Worm (Caenorhabditis elegans) whole organism, late embryonic: ENCODE data around the gene T28A11.25.

Source experiments
- C08G9.2 ChIP-seq: sonication (generic microtip); optimal IDR thresholded peaks from 2 replicates; lab custom pipeline; 2016; ENCODE audit warnings: mild to moderate bottlenecking, missing genetic modification characterization, moderate library complexity, missing compliant biosample characterization
- C38D4.7 ChIP-seq: fragments of 200-800 bp; sonication (Bioruptor generic); optimal IDR thresholded peaks from 2 replicates; lab custom pipeline; 2018; ENCODE audit warnings: mild to moderate bottlenecking, missing genetic modification characterization, moderate library complexity, missing compliant biosample characterization
- F13H6.1 ChIP-seq: sonication (generic microtip); optimal IDR thresholded peaks from 2 replicates; lab custom pipeline; 2016; ENCODE audit warnings: missing genetic modification characterization, missing compliant biosample characterization
- K09A11.1 ChIP-seq: sonication (generic microtip); optimal IDR thresholded peaks from 2 replicates; lab custom pipeline; 2017; ENCODE audit warnings: antibody characterized with exemption, mild to moderate bottlenecking, missing genetic modification characterization, missing compliant biosample characterization; ENCODE audit not compliant: insufficient read depth
- T23F11.4 ChIP-seq: fragments of 200-800 bp; sonication (Bioruptor generic); optimal IDR thresholded peaks from 2 replicates; lab custom pipeline; 2018; ENCODE audit warnings: mild to moderate bottlenecking, missing genetic modification characterization, missing compliant biosample characterization
- Y22D7AL.16 ChIP-seq: sonication (generic microtip); optimal IDR thresholded peaks from 2 replicates; lab custom pipeline; 2016; ENCODE audit warnings: missing genetic modification characterization, missing compliant biosample characterization
- ahr-1 ChIP-seq: sonication (generic microtip); optimal IDR thresholded peaks from 2 replicates; lab custom pipeline; 2016; ENCODE audit warnings: missing genetic modification characterization, missing compliant biosample characterization
- ceh-18 ChIP-seq: sonication (generic microtip); optimal IDR thresholded peaks from 2 replicates; lab custom pipeline; 2016; ENCODE audit warnings: missing genetic modification characterization, missing compliant biosample characterization
- ceh-19 ChIP-seq: fragments of 200-800 bp; sonication (Bioruptor generic); optimal IDR thresholded peaks from 2 replicates; lab custom pipeline; 2018; ENCODE audit warnings: mild to moderate bottlenecking, missing genetic modification characterization, missing compliant biosample characterization
- ceh-2 ChIP-seq: sonication (generic microtip); optimal IDR thresholded peaks from 2 replicates; lab custom pipeline; 2016; ENCODE audit warnings: missing genotype, missing genetic modification characterization, missing compliant biosample characterization
- ceh-30 ChIP-seq: fragments of 150-350 bp; optimal IDR thresholded peaks from 2 replicates; lab custom pipeline; 2014; ENCODE audit warnings: missing biosample characterization, missing genetic modification characterization
- ceh-31 ChIP-seq: sonication (generic microtip); optimal IDR thresholded peaks from 2 replicates; lab custom pipeline; 2016; ENCODE audit warnings: missing genetic modification characterization, missing compliant biosample characterization
- ceh-45 ChIP-seq: fragments of 200-800 bp; sonication (Bioruptor generic); IDR thresholded peaks from 2 replicates; pipeline ENCODE4 v1.3.6; 2022; ENCODE audit warnings: missing genetic modification reagents, missing genetic modification characterization, missing compliant biosample characterization
- che-1 ChIP-seq: sonication (generic microtip); optimal IDR thresholded peaks from 2 replicates; lab custom pipeline; 2016; ENCODE audit warnings: mild to moderate bottlenecking, missing genetic modification characterization, missing compliant biosample characterization
- elt-2 ChIP-seq: sonication (generic microtip); optimal IDR thresholded peaks from 2 replicates; lab custom pipeline; 2016; ENCODE audit warnings: missing genetic modification reagents, missing genetic modification characterization, missing compliant biosample characterization
- fax-1 ChIP-seq: sonication (generic microtip); optimal IDR thresholded peaks from 2 replicates; lab custom pipeline; 2016; ENCODE audit warnings: missing genotype, missing genetic modification characterization, missing compliant biosample characterization
- gmeb-2 ChIP-seq: sonication (generic microtip); optimal IDR thresholded peaks from 2 replicates; lab custom pipeline; 2016; ENCODE audit warnings: missing genetic modification characterization, inconsistent platforms, missing compliant biosample characterization
- hlh-13 ChIP-seq: fragments of 200-800 bp; sonication (Bioruptor generic); optimal IDR thresholded peaks from 2 replicates; lab custom pipeline; 2018; ENCODE audit warnings: mild to moderate bottlenecking, missing genetic modification characterization, missing compliant biosample characterization
- hlh-30 ChIP-seq: sonication (generic microtip); optimal IDR thresholded peaks from 2 replicates; lab custom pipeline; 2017; ENCODE audit warnings: antibody characterized with exemption, missing genetic modification characterization, missing compliant biosample characterization; ENCODE audit not compliant: insufficient read depth
- hlh-6 ChIP-seq: sonication (generic microtip); optimal IDR thresholded peaks from 2 replicates; lab custom pipeline; 2016; ENCODE audit warnings: missing genotype, missing genetic modification characterization, missing compliant biosample characterization
- hlh-8 ChIP-seq: sonication (generic microtip); optimal IDR thresholded peaks from 2 replicates; lab custom pipeline; 2016; ENCODE audit warnings: missing genotype, missing genetic modification characterization, missing compliant biosample characterization
- mec-3 ChIP-seq: sonication (generic microtip); optimal IDR thresholded peaks from 2 replicates; lab custom pipeline; 2016; ENCODE audit warnings: borderline replicate concordance, missing genetic modification characterization, missing compliant biosample characterization
- nfya-1 ChIP-seq: sonication (generic microtip); optimal IDR thresholded peaks from 2 replicates; lab custom pipeline; 2017; ENCODE audit warnings: missing genetic modification characterization, mild to moderate bottlenecking, missing compliant biosample characterization, antibody characterized with exemption, moderate library complexity
- nhr-11 ChIP-seq: fragments of 150-350 bp; optimal IDR thresholded peaks from 2 replicates; lab custom pipeline; 2014; ENCODE audit warnings: missing biosample characterization, missing genetic modification characterization
- npax-4 ChIP-seq: sonication (generic microtip); optimal IDR thresholded peaks from 2 replicates; lab custom pipeline; 2016; ENCODE audit warnings: missing genetic modification characterization, missing compliant biosample characterization
- odd-2 ChIP-seq: sonication (generic microtip); optimal IDR thresholded peaks from 2 replicates; lab custom pipeline; 2017; ENCODE audit warnings: antibody characterized with exemption, mild to moderate bottlenecking, missing genetic modification characterization, missing compliant biosample characterization
- pag-3 ChIP-seq: sonication (generic microtip); optimal IDR thresholded peaks from 2 replicates; lab custom pipeline; 2016; ENCODE audit warnings: missing compliant biosample characterization, missing genetic modification characterization, borderline replicate concordance
- pat-9 ChIP-seq: fragments of 200-800 bp; sonication (Bioruptor generic); optimal IDR thresholded peaks from 2 replicates; lab custom pipeline; 2018; ENCODE audit warnings: mild to moderate bottlenecking, missing genetic modification characterization, moderate library complexity, missing compliant biosample characterization
- pax-1 ChIP-seq: fragments of 150-350 bp; optimal IDR thresholded peaks from 2 replicates; lab custom pipeline; 2014; ENCODE audit warnings: missing biosample characterization, missing genetic modification characterization
- pha-2 ChIP-seq: sonication (generic microtip); optimal IDR thresholded peaks from 2 replicates; lab custom pipeline; 2017; ENCODE audit warnings: mild to moderate bottlenecking, missing genetic modification characterization, missing compliant biosample characterization
- pha-4 ChIP-seq: fragments of 150-350 bp; optimal IDR thresholded peaks from 2 replicates; lab custom pipeline; 2018; ENCODE audit warnings: missing biosample characterization, missing genetic modification reagents, missing genetic modification characterization
- pqm-1 ChIP-seq: sonication (generic microtip); optimal IDR thresholded peaks from 2 replicates; lab custom pipeline; 2016; ENCODE audit warnings: missing genetic modification characterization, missing compliant biosample characterization
- sox-2 ChIP-seq: fragments of 200-800 bp; sonication (Bioruptor generic); IDR thresholded peaks from 2 replicates; pipeline ENCODE4 v1.3.6; 2022; ENCODE audit warnings: missing genetic modification reagents, missing genetic modification characterization, missing compliant biosample characterization
- sox-4 ChIP-seq: sonication (generic microtip); optimal IDR thresholded peaks from 2 replicates; lab custom pipeline; 2017; ENCODE audit warnings: mild to moderate bottlenecking, missing genetic modification characterization, inconsistent platforms, missing compliant biosample characterization
- syd-9 ChIP-seq: sonication (generic microtip); optimal IDR thresholded peaks from 2 replicates; lab custom pipeline; 2016; ENCODE audit warnings: mild to moderate bottlenecking, missing genetic modification characterization, moderate library complexity, missing compliant biosample characterization
- tbx-7 ChIP-seq: sonication (generic microtip); optimal IDR thresholded peaks from 2 replicates; lab custom pipeline; 2016; ENCODE audit warnings: missing genotype, missing genetic modification characterization, missing compliant biosample characterization
- ttx-3 ChIP-seq: sonication (generic microtip); optimal IDR thresholded peaks from 2 replicates; lab custom pipeline; 2016; ENCODE audit warnings: missing genetic modification reagents, missing genetic modification characterization, missing compliant biosample characterization
- unc-3 ChIP-seq, 2 experiments: fragments of 200-800 bp in 1 of 2; sonication (Bioruptor generic) in 1 of 2; sonication (generic microtip) in 1 of 2; conservative IDR thresholded peaks in 1 of 2; optimal IDR thresholded peaks in 1 of 2; 2 replicates each; pipeline versions ENCODE4 v1.3.6 to Lab custom; 2016 to 2022; ENCODE audit warnings: missing compliant biosample characterization in 2 of 2, missing genetic modification characterization in 2 of 2, missing genetic modification reagents in 1 of 2
- zip-5 ChIP-seq: sonication (generic microtip); optimal IDR thresholded peaks from 2 replicates; lab custom pipeline; 2016; ENCODE audit warnings: missing genetic modification characterization, missing compliant biosample characterization
- ztf-16 ChIP-seq: sonication (generic microtip); optimal IDR thresholded peaks from 2 replicates; lab custom pipeline; 2017; ENCODE audit warnings: missing genetic modification characterization, missing compliant biosample characterization

T28A11.25 gene

ce11 chrV:3281523-3281922, at the start of gene T28A11.25:
Gene T28A11.25, plus strand, starts transcription at chrV:3281823.
- no peak for TF ChIP-seq mec-3 (tag; lab: Kevin White, UChicago)
- no peak for TF ChIP-seq zip-5 (tag; lab: Kevin White, UChicago)
- TF ChIP-seq ztf-16 (tag; lab: Kevin White, UChicago): no peak
- TF ChIP-seq ahr-1 (tag; lab: Kevin White, UChicago): no peak
- no peak for TF ChIP-seq T23F11.4 (GFP tag; lab: Kevin White, UChicago)
- no peak for TF ChIP-seq pax-1 (tag; lab: Kevin White, UChicago)
- TF ChIP-seq che-1 (tag; lab: Kevin White, UChicago): no peak
- no peak for TF ChIP-seq pha-2 (tag; lab: Kevin White, UChicago)
- TF ChIP-seq sox-4 (tag; lab: Kevin White, UChicago): no peak
- no peak for TF ChIP-seq elt-2
- TF ChIP-seq nhr-11: no peak
- TF ChIP-seq ceh-18 (tag; lab: Kevin White, UChicago): no peak
- no peak for TF ChIP-seq nfya-1 (tag; lab: Kevin White, UChicago)
- no peak for TF ChIP-seq sox-2 (GFP tag; lab: Robert Waterston, UW)
- TF ChIP-seq hlh-6 (tag; lab: Kevin White, UChicago): no peak

ce11 chrV:3234887-3235286, 46.7 kb upstream of the T28A11.25 start, which contains the start of gene K08D9.6:
Gene K08D9.6, minus strand, starts transcription at chrV:3234987.
- TF ChIP-seq ceh-31: no peak
- TF ChIP-seq ceh-30 (tag; lab: Kevin White, UChicago): no peak
- no peak for TF ChIP-seq C38D4.7 (GFP tag; lab: Kevin White, UChicago)

- TF ChIP-seq pqm-1 (tag; lab: Kevin White, UChicago): no peak
- TF ChIP-seq K09A11.1 (tag; lab: Kevin White, UChicago): no peak
- no peak for TF ChIP-seq F13H6.1 (tag; lab: Kevin White, UChicago)
- TF ChIP-seq ztf-16 (tag; lab: Kevin White, UChicago): no peak
- no peak for TF ChIP-seq npax-4 (tag; lab: Kevin White, UChicago)
- TF ChIP-seq sox-2 (GFP tag; lab: Robert Waterston, UW): no peak
- TF ChIP-seq hlh-8 (tag; lab: Kevin White, UChicago): no peak
- TF ChIP-seq ceh-19 (GFP tag; lab: Kevin White, UChicago): no peak
- no peak for TF ChIP-seq elt-2
- TF ChIP-seq Y22D7AL.16 (tag; lab: Kevin White, UChicago): no peak
- TF ChIP-seq, all 69 proteins: peak for 0
Observed at ce11 chrV:3236610-3237009, 45.0 kb upstream of the T28A11.25 start, which contains the start of the genes K08D9.9 and str-16. Gene K08D9.9, minus strand, starts transcription at chrV:3236710. Gene str-16, plus strand, starts transcription at chrV:3236875.

ce11 chrV:3241175-3241574, 40.4 kb upstream of the T28A11.25 start, which contains the start of gene srj-11:
Gene srj-11, plus strand, starts transcription at chrV:3241424.
- TF ChIP-seq gmeb-2 (tag; lab: Kevin White, UChicago): no peak
- no peak for TF ChIP-seq ceh-45 (GFP tag; lab: Robert Waterston, UW)
- no peak for TF ChIP-seq ceh-18 (tag; lab: Kevin White, UChicago)
- no peak for TF ChIP-seq T23F11.4 (GFP tag; lab: Kevin White, UChicago)
- TF ChIP-seq pat-9: no peak
- TF ChIP-seq hlh-13: no peak
- TF ChIP-seq unc-3 (GFP tag; conservative IDR thresholded peaks at IDR 0.05; lab: Robert Waterston, UW): no peak
- TF ChIP-seq unc-3 (tag; optimal IDR thresholded peaks at IDR 0.05; lab: Kevin White, UChicago): no peak
- no peak for TF ChIP-seq fax-1
- TF ChIP-seq sox-4 (tag; lab: Kevin White, UChicago): no peak

ce11 chrV:3242984-3243383, 38.6 kb upstream of the T28A11.25 start, which contains the start of gene gst-23:
Gene gst-23, plus strand, starts transcription at chrV:3243284.
- no peak for TF ChIP-seq hlh-30
- TF ChIP-seq syd-9: no peak
- TF ChIP-seq npax-4 (tag; lab: Kevin White, UChicago): no peak
- no peak for TF ChIP-seq ceh-18 (tag; lab: Kevin White, UChicago)
- TF ChIP-seq ceh-2 (tag; lab: Kevin White, UChicago): no peak
- TF ChIP-seq pha-4 (tag; lab: Kevin White, UChicago): no peak
- no peak for TF ChIP-seq hlh-6 (tag; lab: Kevin White, UChicago)
- TF ChIP-seq unc-3 (GFP tag; conservative IDR thresholded peaks at IDR 0.05; lab: Robert Waterston, UW): no peak
- no peak for TF ChIP-seq unc-3 (tag; optimal IDR thresholded peaks at IDR 0.05; lab: Kevin White, UChicago)
- TF ChIP-seq tbx-7 (tag; lab: Kevin White, UChicago): no peak
- TF ChIP-seq odd-2: no peak
- TF ChIP-seq C38D4.7 (GFP tag; lab: Kevin White, UChicago): no peak
- TF ChIP-seq ttx-3 (tag; lab: Kevin White, UChicago): no peak
- TF ChIP-seq C08G9.2 (tag; lab: Kevin White, UChicago): no peak
- TF ChIP-seq pag-3 (tag; lab: Kevin White, UChicago): no peak
